Worm (Caenorhabditis elegans) whole organism, L3 larva: ENCODE measurements around the gene Y75B8A.39.

Source experiments
- R02D3.7 ChIP-seq: fragments of 150-350 bp; optimal IDR thresholded peaks from 2 replicates; lab custom pipeline; 2014; ENCODE audit warnings: missing biosample characterization, missing genetic modification characterization
- aly-2 ChIP-seq: fragments of 150-350 bp; optimal IDR thresholded peaks from 2 replicates; lab custom pipeline; 2014; ENCODE audit warnings: missing biosample characterization, missing genetic modification characterization
- ceh-16 ChIP-seq: sonication (generic microtip); optimal IDR thresholded peaks from 2 replicates; lab custom pipeline; 2017; ENCODE audit warnings: missing biosample characterization, missing genetic modification characterization
- ceh-28 ChIP-seq: fragments of 150-350 bp; optimal IDR thresholded peaks from 2 replicates; lab custom pipeline; 2014; ENCODE audit warnings: missing biosample characterization, missing genetic modification reagents, missing genetic modification characterization
- ceh-82 ChIP-seq: fragments of 150-350 bp; optimal IDR thresholded peaks from 2 replicates; lab custom pipeline; 2014; ENCODE audit warnings: missing biosample characterization, missing genetic modification characterization
- ceh-9 ChIP-seq: sonication (generic microtip); optimal IDR thresholded peaks from 2 replicates; lab custom pipeline; 2018; ENCODE audit warnings: missing biosample characterization, missing genetic modification characterization
- egl-27 ChIP-seq: sonication (generic microtip); optimal IDR thresholded peaks from 4 replicates; lab custom pipeline; 2017; ENCODE audit warnings: missing biosample characterization, missing genetic modification reagents, missing genetic modification characterization
- egl-5 ChIP-seq: fragments of 150-350 bp; optimal IDR thresholded peaks from 2 replicates; lab custom pipeline; 2017; ENCODE audit warnings: missing biosample characterization, missing genetic modification reagents, missing genetic modification characterization, inconsistent platforms
- elt-1 ChIP-seq: fragments of 150-350 bp; optimal IDR thresholded peaks from 2 replicates; lab custom pipeline; 2014; ENCODE audit warnings: missing biosample characterization, missing genetic modification characterization
- elt-2 ChIP-seq: sonication (generic microtip); optimal IDR thresholded peaks from 2 replicates; lab custom pipeline; 2016; ENCODE audit warnings: missing genetic modification reagents, mild to moderate bottlenecking, missing genetic modification characterization, missing compliant biosample characterization
- elt-3 ChIP-seq, 3 experiments: fragments of 150-350 bp in 1 of 3; sonication (generic microtip) in 2 of 3; optimal IDR thresholded peaks; 2 replicates in 2 of 3; 4 replicates in 1 of 3; lab custom pipeline; 2014 to 2017; ENCODE audit warnings: missing biosample characterization in 3 of 3, missing genetic modification characterization in 3 of 3
- eor-1 ChIP-seq, 2 experiments: fragments of 150-350 bp; optimal IDR thresholded peaks; 2 replicates each; lab custom pipeline; 2014 to 2018; ENCODE audit warnings: missing biosample characterization in 2 of 2, missing genetic modification characterization in 2 of 2
- fkh-10 ChIP-seq: sonication (generic microtip); optimal IDR thresholded peaks from 2 replicates; lab custom pipeline; 2017; ENCODE audit warnings: missing biosample characterization, missing genetic modification reagents, missing genetic modification characterization
- fos-1 ChIP-seq: fragments of 150-350 bp; optimal IDR thresholded peaks from 2 replicates; lab custom pipeline; 2014; ENCODE audit warnings: missing biosample characterization, missing genetic modification characterization
- hmg-11 ChIP-seq: sonication (generic microtip); optimal IDR thresholded peaks from 2 replicates; lab custom pipeline; 2016; ENCODE audit warnings: missing genetic modification characterization, missing compliant biosample characterization
- jun-1 ChIP-seq: fragments of 150-350 bp; optimal IDR thresholded peaks from 2 replicates; lab custom pipeline; 2014; ENCODE audit warnings: missing biosample characterization, missing genetic modification reagents, missing genetic modification characterization
- lin-15B ChIP-seq: fragments of 150-350 bp; optimal IDR thresholded peaks from 2 replicates; lab custom pipeline; 2014; ENCODE audit warnings: missing biosample characterization, missing genetic modification characterization
- lin-39 ChIP-seq: fragments of 150-350 bp; optimal IDR thresholded peaks from 2 replicates; lab custom pipeline; 2018; ENCODE audit warnings: missing biosample characterization, missing genetic modification reagents, missing genetic modification characterization
- lsy-12 ChIP-seq: sonication (generic microtip); optimal IDR thresholded peaks from 2 replicates; lab custom pipeline; 2016; ENCODE audit warnings: mild to moderate bottlenecking, missing genetic modification characterization, missing compliant biosample characterization
- mdl-1 ChIP-seq: fragments of 150-350 bp; optimal IDR thresholded peaks from 2 replicates; lab custom pipeline; 2014; ENCODE audit warnings: missing biosample characterization, missing genetic modification characterization
- mml-1 ChIP-seq: fragments of 150-350 bp; sonication (generic microtip); optimal IDR thresholded peaks from 3 replicates; lab custom pipeline; 2014; ENCODE audit warnings: missing biosample characterization, missing genetic modification characterization
- nfya-1 ChIP-seq: sonication (generic microtip); optimal IDR thresholded peaks from 2 replicates; lab custom pipeline; 2017; ENCODE audit warnings: missing genetic modification characterization, mild to moderate bottlenecking, missing compliant biosample characterization, antibody characterized with exemption, moderate library complexity; ENCODE audit not compliant: insufficient read depth
- nhr-12 ChIP-seq: fragments of 150-350 bp; optimal IDR thresholded peaks from 2 replicates; lab custom pipeline; 2014; ENCODE audit warnings: missing biosample characterization, missing genetic modification characterization
- nhr-23 ChIP-seq: fragments of 150-350 bp; optimal IDR thresholded peaks from 2 replicates; lab custom pipeline; 2014; ENCODE audit warnings: missing biosample characterization, missing genetic modification reagents, missing genetic modification characterization
- nhr-237 ChIP-seq: fragments of 150-350 bp; optimal IDR thresholded peaks from 2 replicates; lab custom pipeline; 2014; ENCODE audit warnings: missing biosample characterization, missing genetic modification characterization
- nhr-25 ChIP-seq: sonication (generic microtip); optimal IDR thresholded peaks from 2 replicates; lab custom pipeline; 2017; ENCODE audit warnings: missing biosample characterization, missing genetic modification characterization
- nhr-28 ChIP-seq: fragments of 150-350 bp; optimal IDR thresholded peaks from 2 replicates; lab custom pipeline; 2014; ENCODE audit warnings: missing biosample characterization, missing genetic modification characterization
- nhr-43 ChIP-seq: sonication (generic microtip); optimal IDR thresholded peaks from 2 replicates; lab custom pipeline; 2016; ENCODE audit warnings: mild to moderate bottlenecking, missing genetic modification characterization, missing compliant biosample characterization; ENCODE audit not compliant: poor library complexity, severe bottlenecking
- nhr-76 ChIP-seq: fragments of 150-350 bp; sonication (generic microtip); optimal IDR thresholded peaks from 5 replicates; lab custom pipeline; 2014; ENCODE audit warnings: missing biosample characterization, missing genetic modification characterization
- nhr-77 ChIP-seq: fragments of 150-350 bp; optimal IDR thresholded peaks from 2 replicates; lab custom pipeline; 2014; ENCODE audit warnings: missing biosample characterization, missing genetic modification characterization
- pha-4 ChIP-seq: fragments of 150-350 bp; optimal IDR thresholded peaks from 2 replicates; lab custom pipeline; 2014; ENCODE audit warnings: missing biosample characterization, missing genetic modification reagents, missing genetic modification characterization
- pqm-1 ChIP-seq: fragments of 150-350 bp; optimal IDR thresholded peaks from 2 replicates; lab custom pipeline; 2017; ENCODE audit warnings: missing biosample characterization, missing genetic modification characterization, inconsistent platforms
- skn-1 ChIP-seq: fragments of 150-350 bp; optimal IDR thresholded peaks from 2 replicates; lab custom pipeline; 2014; ENCODE audit warnings: missing biosample characterization, missing genetic modification characterization
- snpc-4 ChIP-seq: fragments of 150-350 bp; optimal IDR thresholded peaks from 2 replicates; lab custom pipeline; 2014; ENCODE audit warnings: missing biosample characterization, missing genetic modification characterization
- tbx-2 ChIP-seq: sonication (generic microtip); optimal IDR thresholded peaks from 2 replicates; lab custom pipeline; 2016; ENCODE audit warnings: mild to moderate bottlenecking, missing genetic modification characterization, missing compliant biosample characterization
- unc-39 ChIP-seq: sonication (generic microtip); optimal IDR thresholded peaks from 4 replicates; lab custom pipeline; 2017; ENCODE audit warnings: missing biosample characterization, missing genetic modification characterization
- zag-1 ChIP-seq: fragments of 150-350 bp; optimal IDR thresholded peaks from 2 replicates; lab custom pipeline; 2014; ENCODE audit warnings: missing biosample characterization, missing genetic modification characterization
- ztf-11 ChIP-seq: fragments of 150-350 bp; optimal IDR thresholded peaks from 2 replicates; lab custom pipeline; 2014; ENCODE audit warnings: missing biosample characterization, missing genetic modification characterization
- ztf-4 ChIP-seq: fragments of 150-350 bp; optimal IDR thresholded peaks from 2 replicates; lab custom pipeline; 2014; ENCODE audit warnings: missing biosample characterization, missing genetic modification characterization

Gene Y75B8A.39

DNA sequence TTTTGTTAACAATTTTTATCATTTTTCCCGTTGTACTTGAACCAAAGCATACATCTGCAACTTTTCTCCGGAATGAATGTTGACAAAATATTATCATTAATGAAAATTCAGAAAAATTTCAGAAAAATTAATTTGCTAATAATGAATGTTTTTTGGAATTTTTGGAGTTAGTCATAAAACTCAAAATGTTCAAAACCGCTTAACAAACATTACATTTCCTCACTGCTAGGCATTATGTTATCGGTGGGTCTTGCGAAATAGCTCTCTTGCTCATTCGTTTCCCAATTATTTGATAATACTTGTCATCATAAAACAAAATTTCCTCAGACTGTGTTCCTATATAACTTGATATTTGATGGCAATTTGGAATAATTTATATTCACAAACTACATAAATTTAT lies at the start of gene Y75B8A.39:
Y75B8A.39 (plus strand) TSS at position 301 of the 400 bp plus-strand sequence.
- TF ChIP-seq lin-39 (tag; lab: Kevin White, UChicago) (no peak), skn-1 (tag; lab: Kevin White, UChicago) (no peak), nhr-77 (tag; lab: Kevin White, UChicago) (no peak), unc-39 (tag; lab: Kevin White, UChicago) (no peak), ceh-82 (tag; lab: Kevin White, UChicago) (no peak), nfya-1 (tag; lab: Kevin White, UChicago) (no peak), nhr-23 (tag; lab: Kevin White, UChicago) (no peak), aly-2 (tag; lab: Kevin White, UChicago) (no peak), jun-1 (no peak), fos-1 (no peak), ztf-4 (tag; lab: Kevin White, UChicago) (no peak), hmg-11 (tag; lab: Kevin White, UChicago) (no peak), nhr-28 (tag; lab: Kevin White, UChicago) (no peak), pqm-1 (tag; lab: Kevin White, UChicago) (no peak), ztf-11 (tag; lab: Kevin White, UChicago) (no peak), snpc-4 (tag; lab: Kevin White, UChicago) (no peak), elt-3 (tag; optimal IDR thresholded peaks at IDR 0.05; lab: Kevin White, UChicago) (no peak), egl-27 (tag; lab: Kevin White, UChicago) (no peak), nhr-12 (tag; lab: Kevin White, UChicago) (no peak)

DNA sequence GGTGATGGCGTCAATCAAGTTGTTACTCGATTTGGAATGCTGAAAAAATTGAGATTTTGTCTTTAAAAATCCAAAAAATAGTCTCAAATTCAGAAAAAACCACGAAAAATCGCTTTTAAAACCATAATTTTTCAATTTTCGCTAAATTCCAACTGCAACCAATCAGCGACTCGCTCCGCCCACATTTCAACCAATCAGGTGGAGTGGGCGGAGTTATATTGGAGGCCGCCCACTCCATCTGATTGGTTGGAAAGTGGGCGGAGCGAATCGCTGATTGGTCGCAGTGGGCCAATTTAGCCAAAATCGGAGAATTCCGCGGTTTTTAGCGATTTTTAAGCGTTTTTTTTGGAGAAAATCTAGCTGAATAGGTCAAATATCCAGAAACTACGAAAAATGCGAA lies 43.2 kb upstream of the Y75B8A.39 start:
- TF ChIP-seq egl-27 (tag; lab: Kevin White, UChicago) (no peak), pha-4 (tag; lab: Kevin White, UChicago) (no peak), tbx-2 (tag; lab: Kevin White, UChicago) (no peak), nhr-25 (no peak), elt-1 (tag; lab: Kevin White, UChicago) (no peak), nfya-1 (tag; lab: Kevin White, UChicago) (peak; percentile 98)

DNA sequence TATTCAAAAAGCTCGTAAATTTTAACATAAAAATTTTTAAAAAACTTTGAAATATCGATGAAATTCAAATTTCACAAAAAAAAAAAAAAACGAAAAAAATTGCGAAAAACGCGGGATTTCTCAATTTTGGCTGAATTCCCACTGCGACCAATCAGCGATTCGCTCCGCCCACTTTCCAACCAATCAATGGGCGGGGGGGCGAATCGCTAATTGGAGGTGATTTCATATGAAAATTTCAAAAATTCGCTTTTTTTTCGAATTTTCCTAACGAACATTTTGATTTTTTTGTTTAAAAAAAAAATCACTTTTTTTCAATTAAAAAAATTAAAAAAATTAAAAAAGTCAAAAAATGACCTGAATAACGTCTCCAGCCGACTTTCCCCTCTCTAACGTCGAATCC lies 42.6 kb upstream of the Y75B8A.39 start:
- TF ChIP-seq nfya-1 (tag; lab: Kevin White, UChicago): peak; percentile 75
- TF ChIP-seq elt-2 (tag; lab: Kevin White, UChicago): no peak
- no peak for TF ChIP-seq mml-1 (tag; lab: Kevin White, UChicago)
- TF ChIP-seq elt-3 (tag; optimal IDR thresholded peaks at IDR 0.05; lab: Kevin White, UChicago): no peak

DNA sequence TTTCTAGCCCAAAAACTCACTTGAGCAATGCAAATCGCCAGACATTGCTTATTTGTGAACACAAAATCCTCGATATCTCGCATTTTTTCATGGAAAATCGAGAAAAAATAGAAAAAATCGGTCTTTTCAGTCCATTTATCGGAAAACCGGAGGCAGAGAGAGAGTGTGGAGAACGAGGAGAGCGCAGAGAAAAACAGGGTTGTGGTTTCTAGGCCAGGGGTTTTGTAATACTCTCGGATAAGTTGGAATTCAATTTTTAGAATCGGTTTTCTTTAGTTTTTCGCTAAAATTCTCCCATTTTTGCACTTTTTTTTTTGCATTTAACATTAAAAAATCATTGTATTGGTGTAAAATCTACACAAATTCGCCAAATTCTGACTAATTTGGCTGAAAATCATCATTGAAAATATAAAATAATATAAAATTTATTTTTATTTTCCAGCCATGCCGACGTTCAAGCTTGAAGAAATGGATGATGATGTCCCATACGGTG lies 39.3 kb upstream of the Y75B8A.39 start, which contains the start of the genes Y75B8A.24 and Y75B8A.25:
Y75B8A.24 (minus strand) TSS at position 155 of the 493 bp plus-strand sequence.
Y75B8A.25 (plus strand) TSS at position 443 of the 493 bp plus-strand sequence.
- no peak for TF ChIP-seq nhr-12 (tag; lab: Kevin White, UChicago)
- peak in 1 of 2 experiments; percentile 25 for TF ChIP-seq eor-1 (tag; optimal IDR thresholded peaks at IDR 0.05; lab: Kevin White, UChicago)
- TF ChIP-seq fos-1: no peak
- TF ChIP-seq nhr-237 (tag; lab: Kevin White, UChicago): no peak
- peak; percentile 64 for TF ChIP-seq pha-4 (tag; lab: Kevin White, UChicago)
- TF ChIP-seq ceh-9: no peak
- TF ChIP-seq elt-1 (tag; lab: Kevin White, UChicago): no peak
- TF ChIP-seq snpc-4 (tag; lab: Kevin White, UChicago): peak; percentile 67
- TF ChIP-seq nhr-25: peak; percentile 15
- peak; percentile 86 for TF ChIP-seq nhr-43
- peak; percentile 58 for TF ChIP-seq R02D3.7 (tag; lab: Kevin White, UChicago)
- no peak for TF ChIP-seq zag-1 (tag; lab: Kevin White, UChicago)
- TF ChIP-seq fkh-10: peak; percentile 26
- TF ChIP-seq nhr-23 (tag; lab: Kevin White, UChicago): peak; percentile 65
- TF ChIP-seq hmg-11 (tag; lab: Kevin White, UChicago): peak; percentile 14
- TF ChIP-seq lsy-12: peak; percentile 37
- TF ChIP-seq lin-15B (tag; lab: Kevin White, UChicago): peak; percentile 87
- TF ChIP-seq egl-5 (tag; lab: Kevin White, UChicago): no peak
- no peak for TF ChIP-seq mdl-1
- TF ChIP-seq ceh-28 (tag; lab: Kevin White, UChicago): peak; percentile 55
- peak; percentile 86 for TF ChIP-seq nfya-1 (tag; lab: Kevin White, UChicago)
- TF ChIP-seq nhr-76: no peak
- peak; percentile 14 for TF ChIP-seq lin-39 (tag; lab: Kevin White, UChicago)
- no peak for TF ChIP-seq unc-39 (tag; lab: Kevin White, UChicago)
- TF ChIP-seq ceh-16 (tag; lab: Kevin White, UChicago): no peak
